Fruit fly (Drosophila melanogaster): ENCODE data around the gene CG42502.
A peak's percentile ranks its signal among the peaks of the same experiment; 100 is the strongest.

CG42502 gene

dm6 chr2L:18805637-18806403, 5.2 kb downstream of the CG42502 start:
- TF ChIP-seq CG15710 (tag; optimal IDR thresholded peaks at IDR 0.05) (peak; percentile 31), CG9948 (tag; optimal IDR thresholded peaks at IDR 0.05) (peak; percentile 10), Snoo (tag; optimal IDR thresholded peaks at IDR 0.05) (peak; percentile 19), CG13204 (GFP tag; optimal IDR thresholded peaks at IDR 0.05) (no peak), CG8301 (tag; optimal IDR thresholded peaks at IDR 0.05) (no peak), CG34367 (tag; optimal IDR thresholded peaks at IDR 0.05) (no peak), Ets98B (GFP tag; IDR thresholded peaks at IDR 0.05) (no peak), fd96Ca (GFP tag; IDR thresholded peaks at IDR 0.05) (no peak), Pif1B (GFP tag; optimal IDR thresholded peaks at IDR 0.05) (no peak), Pif1A (GFP tag; optimal IDR thresholded peaks at IDR 0.05) (no peak), CG4496 (GFP tag; IDR thresholded peaks at IDR 0.05) (no peak), CG12605 (GFP tag; IDR thresholded peaks at IDR 0.05) (no peak), rn (GFP tag; IDR thresholded peaks at IDR 0.05) (no peak), CG14655 (GFP tag; optimal IDR thresholded peaks at IDR 0.05) (no peak), CG10348 (GFP tag; IDR thresholded peaks at IDR 0.05) (no peak), CG32121 (GFP tag; IDR thresholded peaks at IDR 0.05) (no peak), CG17806 (tag; optimal IDR thresholded peaks at IDR 0.05) (no peak), D1 (tag; optimal IDR thresholded peaks at IDR 0.05) (no peak), CG8159 (tag; optimal IDR thresholded peaks at IDR 0.05) (peak; percentile 44), EcR (GFP tag; optimal IDR thresholded peaks at IDR 0.05) (no peak), gl (tag; optimal IDR thresholded peaks at IDR 0.05) (no peak)

- TF ChIP-seq CG15710 (tag; optimal IDR thresholded peaks at IDR 0.05) (no peak), Snoo (tag; optimal IDR thresholded peaks at IDR 0.05) (no peak), Pif1B (GFP tag; optimal IDR thresholded peaks at IDR 0.05) (no peak), rn (GFP tag; IDR thresholded peaks at IDR 0.05) (no peak), Pif1A (GFP tag; optimal IDR thresholded peaks at IDR 0.05) (no peak), CG32121 (GFP tag; IDR thresholded peaks at IDR 0.05) (no peak), CG10348 (GFP tag; IDR thresholded peaks at IDR 0.05) (no peak), CG14655 (GFP tag; optimal IDR thresholded peaks at IDR 0.05) (no peak), CG8301 (tag; optimal IDR thresholded peaks at IDR 0.05) (no peak), gl (tag; optimal IDR thresholded peaks at IDR 0.05) (no peak), CG4496 (GFP tag; IDR thresholded peaks at IDR 0.05) (no peak), Ets98B (GFP tag; IDR thresholded peaks at IDR 0.05) (no peak), CG9948 (tag; optimal IDR thresholded peaks at IDR 0.05) (no peak), CG12605 (GFP tag; IDR thresholded peaks at IDR 0.05) (no peak), fd96Ca (GFP tag; IDR thresholded peaks at IDR 0.05) (no peak), CG8159 (tag; optimal IDR thresholded peaks at IDR 0.05) (no peak), CG34367 (tag; optimal IDR thresholded peaks at IDR 0.05) (no peak), EcR (GFP tag; optimal IDR thresholded peaks at IDR 0.05) (no peak), D1 (tag; optimal IDR thresholded peaks at IDR 0.05) (no peak), CG13204 (GFP tag; optimal IDR thresholded peaks at IDR 0.05) (no peak)
Observed at dm6 chr2L:18805247-18805636, 5.8 kb downstream of the CG42502 start, which contains the start of gene CG43814. Gene CG43814 (minus strand): TSS chr2L:18805347.

dm6 chr2L:18801704-18802103, 9.3 kb downstream of the CG42502 start:
- TF ChIP-seq fd96Ca (GFP tag; IDR thresholded peaks at IDR 0.05) (no peak), gl (tag; optimal IDR thresholded peaks at IDR 0.05) (no peak), CG12605 (GFP tag; IDR thresholded peaks at IDR 0.05) (no peak)

dm6 chr2L:18796446-18796845, 14.6 kb downstream of the CG42502 start:
- TF ChIP-seq Pif1B (GFP tag; optimal IDR thresholded peaks at IDR 0.05), result no peak
- TF ChIP-seq CG4496 (GFP tag; IDR thresholded peaks at IDR 0.05), result peak; percentile 21; the same call in 1 of the 3 replicates
- TF ChIP-seq Pif1A (GFP tag; optimal IDR thresholded peaks at IDR 0.05), result no peak

dm6 chr2L:18795917-18796402, 15.1 kb downstream of the CG42502 start:
- TF ChIP-seq CG32121 (GFP tag; IDR thresholded peaks at IDR 0.05), result no peak
- peak; percentile 32; the same call in 1 of the 3 replicates for TF ChIP-seq fd96Ca (GFP tag; IDR thresholded peaks at IDR 0.05)
- 0 out of 3 replicates have a peak, but pooled peaks have one; percentile 26 for TF ChIP-seq CG4496 (GFP tag; IDR thresholded peaks at IDR 0.05)
- no peak for TF ChIP-seq CG34367 (tag; optimal IDR thresholded peaks at IDR 0.05)

dm6 chr2L:18793243-18793642, 17.8 kb downstream of the CG42502 start:
- no peak for TF ChIP-seq Snoo (tag; optimal IDR thresholded peaks at IDR 0.05)
- no peak for TF ChIP-seq Ets98B (GFP tag; IDR thresholded peaks at IDR 0.05)
- TF ChIP-seq CG15710 (tag; optimal IDR thresholded peaks at IDR 0.05), result no peak
- TF ChIP-seq gl (tag; optimal IDR thresholded peaks at IDR 0.05), result no peak

dm6 chr2L:18792806-18793205, 18.2 kb downstream of the CG42502 start, which contains the start of gene ham:
Gene ham (minus strand): TSS chr2L:18792906.
- TF ChIP-seq Pif1B (GFP tag; optimal IDR thresholded peaks at IDR 0.05), result no peak
- TF ChIP-seq CG12605 (GFP tag; IDR thresholded peaks at IDR 0.05), result no peak
- no peak for TF ChIP-seq CG10348 (GFP tag; IDR thresholded peaks at IDR 0.05)
- no peak for TF ChIP-seq CG4496 (GFP tag; IDR thresholded peaks at IDR 0.05)
- TF ChIP-seq CG8159 (tag; optimal IDR thresholded peaks at IDR 0.05), result no peak

Data from whole organism, pupa.